Worm (Caenorhabditis elegans) whole organism, mixed stage, embryonic: ENCODE measurements around the gene fipr-11.

Source experiments
- ces-1 ChIP-seq: fragments of 150-350 bp; optimal IDR thresholded peaks from 2 replicates; lab custom pipeline; 2014; ENCODE audit warnings: missing biosample characterization, missing genetic modification reagents, missing genetic modification characterization
- elt-1 ChIP-seq: sonication (generic microtip); optimal IDR thresholded peaks from 2 replicates; lab custom pipeline; 2017; ENCODE audit warnings: missing genetic modification characterization, mild to moderate bottlenecking, missing compliant biosample characterization, antibody characterized with exemption, moderate library complexity, borderline replicate concordance; ENCODE audit not compliant: insufficient read depth
- nhr-237 ChIP-seq: fragments of 150-350 bp; optimal IDR thresholded peaks from 2 replicates; lab custom pipeline; 2014; ENCODE audit warnings: missing biosample characterization, missing genetic modification characterization
- nhr-76 ChIP-seq: sonication (generic microtip); optimal IDR thresholded peaks from 2 replicates; lab custom pipeline; 2017; ENCODE audit warnings: missing biosample characterization, missing genetic modification characterization

- TF ChIP-seq nhr-237 (tag; lab: Kevin White, UChicago) (no peak), nhr-76 (no peak), elt-1 (tag; lab: Kevin White, UChicago) (no peak), ces-1 (no peak)
Measured at ce11 chrV:9926240-9926639, 20.2 kb upstream of the fipr-11 start, which contains the start of gene C50H2.13.
